Fruit fly (Drosophila melanogaster) whole organism, embryonic: ENCODE measurements around the gene Art3.
A peak's percentile ranks its signal among the peaks of the same experiment; 100 is the strongest.

ENCODE experiments used
- Aef1 ChIP-seq: fragments of 200-800 bp; sonication (Bioruptor generic); IDR thresholded peaks from 3 replicates; pipeline ENCODE4 v1.3.6; 2022; ENCODE audit warnings: missing biosample characterization, missing genetic modification characterization
- Asciz ChIP-seq: fragments of 200-800 bp; sonication (Bioruptor generic); optimal IDR thresholded peaks from 2 replicates; lab custom pipeline; 2017; ENCODE audit warnings: missing biosample characterization, mild to moderate bottlenecking, missing genetic modification characterization, missing genetic modification reagents
- CG11696 ChIP-seq: fragments of 200-800 bp; sonication (Bioruptor generic); IDR thresholded peaks from 2 replicates; pipeline ENCODE4 v1.3.6; 2022; ENCODE audit warnings: missing biosample characterization, missing genetic modification characterization
- CG13296 ChIP-seq: fragments of 200-800 bp; sonication (Bioruptor generic); optimal IDR thresholded peaks from 3 replicates; lab custom pipeline; 2018; ENCODE audit warnings: missing biosample characterization, mild to moderate bottlenecking, missing genetic modification characterization
- CG15073 ChIP-seq: fragments of 200-800 bp; sonication (Bioruptor generic); optimal IDR thresholded peaks from 2 replicates; lab custom pipeline; 2016; ENCODE audit warnings: missing biosample characterization, missing genetic modification characterization
- CG1529 ChIP-seq: fragments of 200-800 bp; sonication (Bioruptor generic); optimal IDR thresholded peaks from 3 replicates; lab custom pipeline; 2018; ENCODE audit warnings: missing biosample characterization, missing genetic modification characterization
- CG15514 ChIP-seq: fragments of 200-800 bp; sonication (Bioruptor generic); optimal IDR thresholded peaks from 3 replicates; lab custom pipeline; 2017; ENCODE audit warnings: missing biosample characterization, missing genetic modification characterization, mild to moderate bottlenecking, moderate library complexity, missing genetic modification reagents
- CG17328 ChIP-seq: fragments of 200-800 bp; sonication (Bioruptor generic); IDR thresholded peaks from 2 replicates; pipeline ENCODE4 v1.3.6; 2022; ENCODE audit warnings: missing biosample characterization, missing genetic modification characterization
- CG1792 ChIP-seq: fragments of 200-800 bp; sonication (Bioruptor generic); optimal IDR thresholded peaks from 2 replicates; lab custom pipeline; 2016; ENCODE audit warnings: missing biosample characterization, missing genetic modification characterization
- CG18262 ChIP-seq: fragments of 200-800 bp; optimal IDR thresholded peaks from 3 replicates; lab custom pipeline; 2019; ENCODE audit warnings: missing biosample characterization, mild to moderate bottlenecking, missing genetic modification characterization, moderate library complexity
- CG2116 ChIP-seq: fragments of 200-800 bp; sonication (Bioruptor generic); optimal IDR thresholded peaks from 3 replicates; lab custom pipeline; 2018; ENCODE audit warnings: missing biosample characterization, mild to moderate bottlenecking, missing genetic modification characterization
- CG3838 ChIP-seq: fragments of 200-800 bp; sonication (Bioruptor generic); optimal IDR thresholded peaks from 3 replicates; lab custom pipeline; 2016; ENCODE audit warnings: missing biosample characterization, missing genetic modification characterization
- CG4730 ChIP-seq: fragments of 200-800 bp; sonication (Bioruptor generic); IDR thresholded peaks from 2 replicates; pipeline ENCODE4 v1.3.6; 2022; ENCODE audit warnings: missing biosample characterization, missing genetic modification characterization
- CG4854 ChIP-seq: fragments of 200-800 bp; sonication (Bioruptor generic); optimal IDR thresholded peaks from 2 replicates; lab custom pipeline; 2016; ENCODE audit warnings: missing biosample characterization, missing genetic modification characterization, inconsistent platforms
- CG6175 ChIP-seq: fragments of 200-800 bp; sonication (Bioruptor generic); IDR thresholded peaks from 3 replicates; pipeline ENCODE4 v1.3.6; 2022; ENCODE audit warnings: missing biosample characterization, missing genetic modification characterization
- CG6765 ChIP-seq: fragments of 200-800 bp; sonication (Bioruptor generic); optimal IDR thresholded peaks from 3 replicates; lab custom pipeline; 2017; ENCODE audit warnings: missing biosample characterization, mild to moderate bottlenecking, missing genetic modification characterization
- CG7786 ChIP-seq: fragments of 200-800 bp; sonication (Bioruptor generic); optimal IDR thresholded peaks from 2 replicates; lab custom pipeline; 2016; ENCODE audit warnings: missing biosample characterization, missing genetic modification characterization
- CG8089 ChIP-seq: fragments of 200-800 bp; sonication (Bioruptor generic); optimal IDR thresholded peaks from 3 replicates; lab custom pipeline; 2016; ENCODE audit warnings: missing biosample characterization, missing genetic modification characterization
- CG9727 ChIP-seq: fragments of 200-800 bp; sonication (Bioruptor generic); optimal IDR thresholded peaks from 3 replicates; lab custom pipeline; 2017; ENCODE audit warnings: missing biosample characterization, mild to moderate bottlenecking, missing genetic modification characterization
- Elba2 ChIP-seq: fragments of 200-800 bp; sonication (Bioruptor generic); optimal IDR thresholded peaks from 3 replicates; lab custom pipeline; 2016; ENCODE audit warnings: missing biosample characterization, missing genetic modification characterization
- GATAe ChIP-seq: fragments of 200-800 bp; sonication (Bioruptor generic); conservative IDR thresholded peaks from 2 replicates; pipeline ENCODE4 v1.3.6; 2022; ENCODE audit warnings: missing biosample characterization, missing genetic modification characterization
- HLH54F ChIP-seq: fragments of 200-800 bp; sonication (Bioruptor generic); optimal IDR thresholded peaks from 3 replicates; lab custom pipeline; 2016; ENCODE audit warnings: missing biosample characterization, missing genetic modification characterization
- Lpt ChIP-seq: fragments of >200 bp; optimal IDR thresholded peaks from 2 replicates; lab custom pipeline; 2018; ENCODE audit warnings: missing biosample characterization, missing genetic modification characterization
- NC2α ChIP-seq: fragments of 200-800 bp; sonication (Bioruptor generic); optimal IDR thresholded peaks from 2 replicates; lab custom pipeline; 2016; ENCODE audit warnings: missing biosample characterization, missing genetic modification characterization
- PHDP ChIP-seq: fragments of 200-800 bp; sonication (Bioruptor generic); optimal IDR thresholded peaks from 3 replicates; lab custom pipeline; 2018; ENCODE audit warnings: missing biosample characterization, mild to moderate bottlenecking, missing genetic modification characterization, moderate library complexity
- Rx ChIP-seq: fragments of 200-800 bp; sonication (Bioruptor generic); IDR thresholded peaks from 2 replicates; pipeline ENCODE4 v1.3.6; 2022; ENCODE audit warnings: missing biosample characterization, missing genetic modification characterization
- Scr ChIP-seq: fragments of 200-800 bp; sonication (Bioruptor generic); IDR thresholded peaks from 2 replicates; pipeline ENCODE4 v1.3.6; 2022; ENCODE audit warnings: missing biosample characterization, missing genetic modification characterization; ENCODE audit not compliant: partially characterized antibody
- YL-1 ChIP-seq: fragments of 200-800 bp; sonication (Bioruptor generic); optimal IDR thresholded peaks from 3 replicates; lab custom pipeline; 2017; ENCODE audit warnings: missing biosample characterization, mild to moderate bottlenecking, missing genetic modification characterization
- ab ChIP-seq: fragments of 200-800 bp; sonication (Bioruptor generic); optimal IDR thresholded peaks from 2 replicates; lab custom pipeline; 2016; ENCODE audit warnings: missing biosample characterization, missing genetic modification characterization
- ase ChIP-seq: fragments of 200-800 bp; sonication (Bioruptor generic); IDR thresholded peaks from 3 replicates; pipeline ENCODE4 v1.3.6; 2022; ENCODE audit warnings: missing biosample characterization, missing genetic modification characterization
- ash1 ChIP-seq: fragments of 200-800 bp; sonication (Bioruptor generic); optimal IDR thresholded peaks from 2 replicates; lab custom pipeline; 2018; ENCODE audit warnings: missing biosample characterization, mild to moderate bottlenecking, missing genetic modification characterization
- crc ChIP-seq: fragments of 200-800 bp; sonication (Bioruptor generic); optimal IDR thresholded peaks from 2 replicates; lab custom pipeline; 2016; ENCODE audit warnings: missing biosample characterization, missing genetic modification characterization
- dpn ChIP-seq, 2 experiments: fragments of 200-800 bp; sonication (Bioruptor generic); optimal IDR thresholded peaks; 3 replicates each; lab custom pipeline; 2016; ENCODE audit warnings: missing biosample characterization in 2 of 2, missing genetic modification characterization in 2 of 2
- fu2 ChIP-seq: fragments of 200-800 bp; sonication (Bioruptor generic); optimal IDR thresholded peaks from 2 replicates; lab custom pipeline; 2016; ENCODE audit warnings: missing biosample characterization, missing genetic modification characterization
- jing ChIP-seq: fragments of 200-800 bp; sonication (Bioruptor generic); optimal IDR thresholded peaks from 2 replicates; lab custom pipeline; 2018; ENCODE audit warnings: missing biosample characterization, mild to moderate bottlenecking, missing genetic modification characterization
- lab ChIP-seq: fragments of 200-800 bp; sonication (Bioruptor generic); optimal IDR thresholded peaks from 3 replicates; lab custom pipeline; 2017; ENCODE audit warnings: missing biosample characterization, missing genetic modification characterization, mild to moderate bottlenecking, moderate library complexity, missing genetic modification reagents
- lbe ChIP-seq: fragments of 200-800 bp; sonication (Bioruptor generic); optimal IDR thresholded peaks from 2 replicates; lab custom pipeline; 2016; ENCODE audit warnings: missing biosample characterization, mild to moderate bottlenecking, missing genetic modification characterization
- lola ChIP-seq, 3 experiments: fragments of >200 bp in 2 of 3; fragments of 200-800 bp in 1 of 3; sonication (Bioruptor generic) in 1 of 3; optimal IDR thresholded peaks; 2 replicates each; lab custom pipeline; 2017 to 2019; ENCODE audit warnings: missing biosample characterization in 3 of 3, missing genetic modification characterization in 3 of 3, mild to moderate bottlenecking in 1 of 3, moderate library complexity in 1 of 3
- luna ChIP-seq: fragments of 200-800 bp; sonication (Bioruptor generic); optimal IDR thresholded peaks from 2 replicates; lab custom pipeline; 2016; ENCODE audit warnings: missing biosample characterization, missing genetic modification characterization
- onecut ChIP-seq: fragments of 200-800 bp; sonication (Bioruptor generic); IDR thresholded peaks from 2 replicates; pipeline ENCODE4 v1.3.6; 2022; ENCODE audit warnings: missing biosample characterization, missing genetic modification characterization
- repo ChIP-seq: fragments of 200-800 bp; sonication (Bioruptor generic); optimal IDR thresholded peaks from 2 replicates; lab custom pipeline; 2016; ENCODE audit warnings: missing biosample characterization, missing genetic modification characterization
- scrt ChIP-seq: fragments of 200-800 bp; sonication (Bioruptor generic); optimal IDR thresholded peaks from 2 replicates; lab custom pipeline; 2018; ENCODE audit warnings: missing biosample characterization, mild to moderate bottlenecking, missing genetic modification characterization, moderate library complexity
- sd ChIP-seq: fragments of 200-800 bp; sonication (Bioruptor generic); optimal IDR thresholded peaks from 3 replicates; lab custom pipeline; 2018; ENCODE audit warnings: missing biosample characterization, mild to moderate bottlenecking, missing genetic modification characterization, moderate library complexity
- sug ChIP-seq: fragments of 200-800 bp; optimal IDR thresholded peaks from 2 replicates; lab custom pipeline; 2019; ENCODE audit warnings: missing biosample characterization, mild to moderate bottlenecking, missing genetic modification characterization, moderate library complexity
- tio ChIP-seq: fragments of 200-800 bp; sonication (Bioruptor generic); optimal IDR thresholded peaks from 2 replicates; lab custom pipeline; 2017; ENCODE audit warnings: missing biosample characterization, missing genetic modification characterization, inconsistent platforms
- trh ChIP-seq: fragments of 200-800 bp; sonication (Bioruptor generic); optimal IDR thresholded peaks from 2 replicates; lab custom pipeline; 2016; ENCODE audit warnings: missing biosample characterization, missing genetic modification characterization
- wdn ChIP-seq: fragments of 200-800 bp; sonication (Bioruptor generic); IDR thresholded peaks from 2 replicates; pipeline ENCODE4 v1.3.6; 2022; ENCODE audit warnings: missing biosample characterization, missing genetic modification characterization
- zf30C ChIP-seq: fragments of 200-800 bp; sonication (Bioruptor generic); optimal IDR thresholded peaks from 3 replicates; lab custom pipeline; 2018; ENCODE audit warnings: missing biosample characterization, mild to moderate bottlenecking, missing genetic modification characterization

The Art3 gene

DNA sequence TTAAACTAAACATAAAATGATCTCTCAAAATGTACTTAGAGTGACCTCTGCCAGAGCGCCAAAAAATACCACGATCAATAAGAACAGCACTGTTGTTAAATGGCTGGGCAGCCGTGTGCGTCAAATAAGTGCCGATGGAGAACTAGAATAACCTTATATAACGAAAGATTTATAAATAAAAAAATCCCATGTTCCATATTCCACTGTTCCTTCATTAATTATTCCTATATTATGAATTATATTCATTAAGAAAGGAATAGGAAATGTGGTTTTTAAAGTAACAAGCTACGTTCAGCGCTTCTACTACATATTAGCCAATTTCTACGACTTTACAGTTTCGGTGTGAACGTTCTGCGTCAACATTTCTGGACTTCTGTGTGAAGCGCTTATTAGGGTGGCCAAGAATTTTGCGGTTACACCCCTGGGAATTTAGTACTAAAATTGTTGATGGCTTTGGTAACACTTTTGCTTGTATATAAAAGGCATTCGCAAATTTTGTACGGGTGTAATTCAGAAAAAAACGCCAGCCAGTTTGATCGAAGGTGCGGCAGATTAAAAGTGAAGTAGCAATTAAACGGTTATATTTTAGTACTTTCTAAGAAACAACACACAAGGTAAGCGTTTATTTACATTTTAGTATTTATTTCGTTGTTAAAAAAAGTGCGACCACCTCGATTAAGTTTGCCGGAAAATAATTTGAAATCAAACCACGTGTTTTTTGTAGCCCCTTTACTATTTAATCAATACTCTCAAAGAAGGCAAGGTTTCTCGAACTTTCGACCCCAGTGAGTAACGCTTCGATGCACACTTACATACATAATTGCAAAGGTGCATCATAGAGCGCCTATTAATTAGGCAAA, 13.2 kb upstream of the Art3 start, which contains the start of the genes tefu and Hsc70-4 (continued):
- peak; percentile 48 for TF ChIP-seq fu2 (GFP tag; lab: Kevin White, UChicago)
- peak; percentile 58 for TF ChIP-seq CG11696 (GFP tag; lab: Robert Waterston, UW)
- TF ChIP-seq CG4854 (GFP tag; lab: Kevin White, UChicago), result peak; percentile 53
- TF ChIP-seq CG1529 (GFP tag; lab: Kevin White, UChicago), result no peak
- TF ChIP-seq ase, result peak; percentile 79; the same call in 2 of the 3 replicates
- peak; percentile 44 for TF ChIP-seq YL-1
- peak; percentile 77 for TF ChIP-seq ab (GFP tag; lab: Kevin White, UChicago)
- peak; percentile 19 for TF ChIP-seq lab
- peak; percentile 66; the same call in 2 of the 3 replicates for TF ChIP-seq CG6175
- no peak for TF ChIP-seq ash1 (GFP tag; lab: Kevin White, UChicago)
- TF ChIP-seq lola (GFP tag; optimal IDR thresholded peaks at IDR 0.05; lab: Kevin White, UChicago), result peak in 2 of 3 experiments; percentile 64 to 93
- TF ChIP-seq CG9727 (GFP tag; lab: Kevin White, UChicago), result peak; percentile 74
- TF ChIP-seq scrt (GFP tag; lab: Kevin White, UChicago), result peak; percentile 30

DNA sequence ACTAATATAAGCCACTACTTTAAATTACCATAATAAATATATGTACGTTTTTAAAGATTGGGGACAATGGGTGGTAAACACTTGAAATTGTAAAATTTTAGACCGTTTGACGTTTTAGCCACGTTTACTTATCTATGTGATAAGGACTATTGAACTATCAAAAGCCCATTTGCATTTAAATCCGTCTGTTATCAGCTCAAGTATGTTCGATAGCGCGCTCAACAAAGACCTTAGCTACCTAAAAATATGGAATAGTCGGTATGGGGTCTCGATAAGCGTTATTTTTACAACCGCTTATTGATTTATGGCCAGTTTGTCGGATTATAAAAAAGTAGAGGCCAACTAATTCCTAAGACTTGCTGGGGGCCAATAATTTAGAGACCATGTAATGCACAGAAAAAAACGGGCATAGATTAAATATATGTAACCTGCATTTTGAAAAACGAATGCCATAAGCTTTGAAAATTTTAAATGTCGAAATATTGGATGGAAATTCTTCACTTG, 2.5 kb upstream of the Art3 start:
- TF ChIP-seq repo (GFP tag; lab: Kevin White, UChicago), result no peak
- no peak for TF ChIP-seq trh
- TF ChIP-seq CG7786 (GFP tag; lab: Kevin White, UChicago), result no peak
- TF ChIP-seq jing (GFP tag; lab: Kevin White, UChicago), result no peak
- no peak for TF ChIP-seq PHDP (tag; lab: Kevin White, UChicago)
- TF ChIP-seq CG17328 (GFP tag; lab: Robert Waterston, UW), result no peak
- TF ChIP-seq CG13296 (GFP tag; lab: Kevin White, UChicago), result peak; percentile 53
- TF ChIP-seq Asciz (GFP tag; lab: Kevin White, UChicago), result peak; percentile 16
- TF ChIP-seq sug, result peak; percentile 100
- TF ChIP-seq onecut (GFP tag; lab: Robert Waterston, UW), result no peak
- TF ChIP-seq CG6765 (GFP tag; lab: Kevin White, UChicago), result no peak
- no peak for TF ChIP-seq CG4730
- no peak for TF ChIP-seq Rx (GFP tag; lab: Robert Waterston, UW)
- TF ChIP-seq crc (GFP tag; lab: Kevin White, UChicago), result no peak
- peak; percentile 97 for TF ChIP-seq sd (tag; lab: Kevin White, UChicago)
- TF ChIP-seq CG15514 (GFP tag; lab: Kevin White, UChicago), result peak; percentile 3
- no peak for TF ChIP-seq luna
- no peak for TF ChIP-seq CG3838 (GFP tag; lab: Kevin White, UChicago)
- no peak for TF ChIP-seq CG18262 (tag; lab: Kevin White, UChicago)
- TF ChIP-seq Aef1 (GFP tag; lab: Robert Waterston, UW), result no peak
- TF ChIP-seq GATAe (GFP tag; lab: Robert Waterston, UW), result peak; percentile 32
- TF ChIP-seq tio (GFP tag; lab: Kevin White, UChicago), result no peak
- no peak for TF ChIP-seq CG15073
- TF ChIP-seq HLH54F (GFP tag; lab: Kevin White, UChicago), result no peak
- TF ChIP-seq dpn (GFP tag; optimal IDR thresholded peaks at IDR 0.05; lab: Kevin White, UChicago), result no peak
- no peak for TF ChIP-seq lbe (GFP tag; lab: Kevin White, UChicago)
- TF ChIP-seq CG8089 (GFP tag; lab: Kevin White, UChicago), result no peak
- TF ChIP-seq Elba2 (GFP tag; lab: Kevin White, UChicago), result no peak
- TF ChIP-seq YL-1, result no peak
- no peak for TF ChIP-seq wdn (GFP tag; lab: Robert Waterston, UW)
- TF ChIP-seq Lpt, result no peak
- no peak for TF ChIP-seq CG2116
- no peak for TF ChIP-seq Scr (GFP tag; lab: Robert Waterston, UW)
- TF ChIP-seq CG1792, result no peak
- no peak for TF ChIP-seq NC2α (GFP tag; lab: Kevin White, UChicago)
- TF ChIP-seq zf30C (GFP tag; lab: Kevin White, UChicago), result peak; percentile 34
